Worm (Caenorhabditis elegans): Measurements from ENCODE around the gene nlp-61.

The nlp-61 gene

ce11 chrX:7672693-7673092, 45.2 kb downstream of the nlp-61 start, which contains the start of gene F27D9.2:
Gene F27D9.2 (plus strand): TSS chrX:7672993.
- TF ChIP-seq ceh-13 (GFP tag; optimal IDR thresholded peaks at IDR 0.05), result no peak
- TF ChIP-seq hmbx-1 (tag; optimal IDR thresholded peaks at IDR 0.05), result no peak
- no peak for TF ChIP-seq aly-1 (tag; optimal IDR thresholded peaks at IDR 0.05)
- TF ChIP-seq pes-1 (GFP tag; IDR thresholded peaks at IDR 0.05), result no peak
- TF ChIP-seq B0310.2 (tag; optimal IDR thresholded peaks at IDR 0.05), result no peak
- no peak for TF ChIP-seq scrt-1 (GFP tag; IDR thresholded peaks at IDR 0.05)
- TF ChIP-seq ets-7 (tag; optimal IDR thresholded peaks at IDR 0.05), result no peak
- no peak for TF ChIP-seq hnd-1 (tag; optimal IDR thresholded peaks at IDR 0.05)
- no peak for TF ChIP-seq ceh-36 (tag; optimal IDR thresholded peaks at IDR 0.05)
- no peak for TF ChIP-seq hmg-4 (GFP tag; optimal IDR thresholded peaks at IDR 0.05)
- no peak for TF ChIP-seq F13C5.2 (tag; optimal IDR thresholded peaks at IDR 0.05)
- no peak for TF ChIP-seq tra-4 (tag; optimal IDR thresholded peaks at IDR 0.05)

- TF ChIP-seq hmbx-1 (tag; optimal IDR thresholded peaks at IDR 0.05) (no peak), B0310.2 (tag; optimal IDR thresholded peaks at IDR 0.05) (no peak), flt-1 (GFP tag; IDR thresholded peaks at IDR 0.05) (no peak), F13C5.2 (tag; optimal IDR thresholded peaks at IDR 0.05) (no peak), ama-1 (optimal IDR thresholded peaks at IDR 0.05) (no peak), tra-4 (tag; optimal IDR thresholded peaks at IDR 0.05) (no peak), tbx-37 (GFP tag; conservative IDR thresholded peaks at IDR 0.05) (no peak), hnd-1 (tag; optimal IDR thresholded peaks at IDR 0.05) (no peak), ets-7 (tag; optimal IDR thresholded peaks at IDR 0.05) (no peak), ceh-36 (tag; optimal IDR thresholded peaks at IDR 0.05) (no peak), hmg-4 (GFP tag; optimal IDR thresholded peaks at IDR 0.05) (no peak), ceh-13 (GFP tag; optimal IDR thresholded peaks at IDR 0.05) (no peak), scrt-1 (GFP tag; IDR thresholded peaks at IDR 0.05) (no peak), tbx-11 (GFP tag; IDR thresholded peaks at IDR 0.05) (no peak), pes-1 (GFP tag; IDR thresholded peaks at IDR 0.05) (no peak)
Observed at ce11 chrX:7674871-7675270, 47.4 kb downstream of the nlp-61 start.

Data from whole organism, early embryonic.